Worm (Caenorhabditis elegans) whole organism, late embryonic: ENCODE measurements around the gene srh-112.

Experiments
- C38D4.7 ChIP-seq: fragments of 200-800 bp; sonication (Bioruptor generic); optimal IDR thresholded peaks from 2 replicates; lab custom pipeline; 2018; ENCODE audit warnings: mild to moderate bottlenecking, missing genetic modification characterization, moderate library complexity, missing compliant biosample characterization
- F13H6.1 ChIP-seq: sonication (generic microtip); optimal IDR thresholded peaks from 2 replicates; lab custom pipeline; 2016; ENCODE audit warnings: missing genetic modification characterization, missing compliant biosample characterization
- K09A11.1 ChIP-seq: sonication (generic microtip); optimal IDR thresholded peaks from 2 replicates; lab custom pipeline; 2017; ENCODE audit warnings: antibody characterized with exemption, mild to moderate bottlenecking, missing genetic modification characterization, missing compliant biosample characterization; ENCODE audit not compliant: insufficient read depth
- ahr-1 ChIP-seq: sonication (generic microtip); optimal IDR thresholded peaks from 2 replicates; lab custom pipeline; 2016; ENCODE audit warnings: missing genetic modification characterization, missing compliant biosample characterization
- ama-1 ChIP-seq: fragments of 150-350 bp; optimal IDR thresholded peaks from 2 replicates; lab custom pipeline; 2014
- ceh-14 ChIP-seq: sonication (generic microtip); optimal IDR thresholded peaks from 2 replicates; lab custom pipeline; 2016; ENCODE audit warnings: missing genotype, missing genetic modification characterization, missing compliant biosample characterization
- ceh-18 ChIP-seq: sonication (generic microtip); optimal IDR thresholded peaks from 2 replicates; lab custom pipeline; 2016; ENCODE audit warnings: missing genetic modification characterization, missing compliant biosample characterization
- ceh-19 ChIP-seq: fragments of 200-800 bp; sonication (Bioruptor generic); optimal IDR thresholded peaks from 2 replicates; lab custom pipeline; 2018; ENCODE audit warnings: mild to moderate bottlenecking, missing genetic modification characterization, missing compliant biosample characterization
- ceh-22 ChIP-seq: sonication (generic microtip); optimal IDR thresholded peaks from 2 replicates; lab custom pipeline; 2017; ENCODE audit warnings: missing biosample characterization, missing genetic modification characterization
- ceh-31 ChIP-seq: sonication (generic microtip); optimal IDR thresholded peaks from 2 replicates; lab custom pipeline; 2016; ENCODE audit warnings: missing genetic modification characterization, missing compliant biosample characterization
- ceh-34 ChIP-seq: sonication (generic microtip); optimal IDR thresholded peaks from 2 replicates; lab custom pipeline; 2016; ENCODE audit warnings: mild to moderate bottlenecking, missing genetic modification characterization, missing compliant biosample characterization
- ceh-45 ChIP-seq: fragments of 200-800 bp; sonication (Bioruptor generic); IDR thresholded peaks from 2 replicates; pipeline ENCODE4 v1.3.6; 2022; ENCODE audit warnings: missing genetic modification reagents, missing genetic modification characterization, missing compliant biosample characterization
- ceh-48 ChIP-seq: sonication (generic microtip); optimal IDR thresholded peaks from 2 replicates; lab custom pipeline; 2016; ENCODE audit warnings: missing genetic modification characterization, inconsistent platforms, missing compliant biosample characterization
- ceh-6 ChIP-seq: fragments of 200-800 bp; sonication (Bioruptor generic); optimal IDR thresholded peaks from 2 replicates; lab custom pipeline; 2018; ENCODE audit warnings: mild to moderate bottlenecking, missing genetic modification characterization, missing compliant biosample characterization
- ceh-9 ChIP-seq: sonication (generic microtip); optimal IDR thresholded peaks from 2 replicates; lab custom pipeline; 2016; ENCODE audit warnings: mild to moderate bottlenecking, missing genetic modification characterization, inconsistent platforms, missing compliant biosample characterization
- dve-1 ChIP-seq: sonication (generic microtip); optimal IDR thresholded peaks from 2 replicates; lab custom pipeline; 2017; ENCODE audit warnings: antibody characterized with exemption, mild to moderate bottlenecking, missing genetic modification characterization, missing compliant biosample characterization
- elt-4 ChIP-seq: sonication (generic microtip); optimal IDR thresholded peaks from 2 replicates; lab custom pipeline; 2016; ENCODE audit warnings: missing genetic modification characterization, missing compliant biosample characterization
- fax-1 ChIP-seq: sonication (generic microtip); optimal IDR thresholded peaks from 2 replicates; lab custom pipeline; 2016; ENCODE audit warnings: missing genotype, missing genetic modification characterization, missing compliant biosample characterization
- gmeb-2 ChIP-seq: sonication (generic microtip); optimal IDR thresholded peaks from 2 replicates; lab custom pipeline; 2016; ENCODE audit warnings: missing genetic modification characterization, inconsistent platforms, missing compliant biosample characterization
- hlh-13 ChIP-seq: fragments of 200-800 bp; sonication (Bioruptor generic); optimal IDR thresholded peaks from 2 replicates; lab custom pipeline; 2018; ENCODE audit warnings: mild to moderate bottlenecking, missing genetic modification characterization, missing compliant biosample characterization
- hlh-30 ChIP-seq: sonication (generic microtip); optimal IDR thresholded peaks from 2 replicates; lab custom pipeline; 2017; ENCODE audit warnings: antibody characterized with exemption, missing genetic modification characterization, missing compliant biosample characterization; ENCODE audit not compliant: insufficient read depth
- lim-6 ChIP-seq: sonication (generic microtip); optimal IDR thresholded peaks from 2 replicates; lab custom pipeline; 2016; ENCODE audit warnings: missing genetic modification characterization, missing compliant biosample characterization
- madf-2 ChIP-seq: sonication (generic microtip); optimal IDR thresholded peaks from 2 replicates; lab custom pipeline; 2017; ENCODE audit warnings: missing genetic modification characterization, missing compliant biosample characterization
- mec-3 ChIP-seq: sonication (generic microtip); optimal IDR thresholded peaks from 2 replicates; lab custom pipeline; 2016; ENCODE audit warnings: borderline replicate concordance, missing genetic modification characterization, missing compliant biosample characterization
- npax-4 ChIP-seq: sonication (generic microtip); optimal IDR thresholded peaks from 2 replicates; lab custom pipeline; 2016; ENCODE audit warnings: missing genetic modification characterization, missing compliant biosample characterization
- odd-2 ChIP-seq: sonication (generic microtip); optimal IDR thresholded peaks from 2 replicates; lab custom pipeline; 2017; ENCODE audit warnings: antibody characterized with exemption, mild to moderate bottlenecking, missing genetic modification characterization, missing compliant biosample characterization
- pat-9 ChIP-seq: fragments of 200-800 bp; sonication (Bioruptor generic); optimal IDR thresholded peaks from 2 replicates; lab custom pipeline; 2018; ENCODE audit warnings: mild to moderate bottlenecking, missing genetic modification characterization, moderate library complexity, missing compliant biosample characterization
- pha-2 ChIP-seq: sonication (generic microtip); optimal IDR thresholded peaks from 2 replicates; lab custom pipeline; 2017; ENCODE audit warnings: mild to moderate bottlenecking, missing genetic modification characterization, missing compliant biosample characterization
- pqm-1 ChIP-seq: sonication (generic microtip); optimal IDR thresholded peaks from 2 replicates; lab custom pipeline; 2016; ENCODE audit warnings: missing genetic modification characterization, missing compliant biosample characterization
- ref-2 ChIP-seq: sonication (generic microtip); optimal IDR thresholded peaks from 2 replicates; lab custom pipeline; 2016; ENCODE audit warnings: missing genetic modification characterization, missing compliant biosample characterization
- rnt-1 ChIP-seq: sonication (generic microtip); optimal IDR thresholded peaks from 2 replicates; lab custom pipeline; 2016; ENCODE audit warnings: missing genetic modification characterization, missing compliant biosample characterization
- sdc-2 ChIP-seq: sonication (generic microtip); optimal IDR thresholded peaks from 2 replicates; lab custom pipeline; 2016; ENCODE audit warnings: missing genotype, missing genetic modification characterization, missing compliant biosample characterization
- syd-9 ChIP-seq: sonication (generic microtip); optimal IDR thresholded peaks from 2 replicates; lab custom pipeline; 2016; ENCODE audit warnings: mild to moderate bottlenecking, missing genetic modification characterization, moderate library complexity, missing compliant biosample characterization
- tbx-7 ChIP-seq: sonication (generic microtip); optimal IDR thresholded peaks from 2 replicates; lab custom pipeline; 2016; ENCODE audit warnings: missing genotype, missing genetic modification characterization, missing compliant biosample characterization
- ttx-3 ChIP-seq: sonication (generic microtip); optimal IDR thresholded peaks from 2 replicates; lab custom pipeline; 2016; ENCODE audit warnings: missing genetic modification reagents, missing genetic modification characterization, missing compliant biosample characterization
- unc-42 ChIP-seq: sonication (generic microtip); optimal IDR thresholded peaks from 2 replicates; lab custom pipeline; 2016; ENCODE audit warnings: missing genotype, missing genetic modification characterization, missing compliant biosample characterization
- unc-55 ChIP-seq: sonication (generic microtip); optimal IDR thresholded peaks from 2 replicates; lab custom pipeline; 2017; ENCODE audit warnings: missing biosample characterization, missing genetic modification reagents, missing genetic modification characterization
- unc-86 ChIP-seq: sonication (generic microtip); optimal IDR thresholded peaks from 2 replicates; lab custom pipeline; 2016; ENCODE audit warnings: missing genetic modification characterization, missing compliant biosample characterization
- zip-5 ChIP-seq: sonication (generic microtip); optimal IDR thresholded peaks from 2 replicates; lab custom pipeline; 2016; ENCODE audit warnings: missing genetic modification characterization, missing compliant biosample characterization
- ztf-16 ChIP-seq: sonication (generic microtip); optimal IDR thresholded peaks from 2 replicates; lab custom pipeline; 2017; ENCODE audit warnings: missing genetic modification characterization, missing compliant biosample characterization

The srh-112 gene

DNA sequence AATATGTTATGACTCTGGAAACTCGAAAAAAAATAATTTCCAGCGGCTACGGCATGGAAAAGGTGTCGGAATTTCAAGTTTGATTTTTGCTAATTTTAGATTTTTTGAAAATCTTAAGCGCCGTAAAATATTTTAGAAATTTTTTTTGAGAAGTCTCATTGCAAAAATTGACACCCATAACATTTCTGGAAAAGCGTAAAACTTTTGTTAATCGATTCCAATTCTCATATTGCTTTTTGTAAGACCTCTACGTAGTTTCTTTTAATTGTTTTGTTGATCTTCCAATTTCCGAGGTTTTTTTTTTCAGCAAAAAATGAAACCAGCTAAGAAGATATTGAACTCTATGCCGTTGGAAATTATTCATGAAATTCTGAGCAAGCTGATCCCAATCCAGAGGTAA is 32.8 kb upstream of the srh-112 start, which contains the start of gene fbxa-85:
Gene fbxa-85, plus strand, starts transcription at position 301 of the 400 bp plus-strand sequence.
- TF ChIP-seq sdc-2 (tag; lab: Kevin White, UChicago) (no peak), ceh-9 (tag; lab: Kevin White, UChicago) (no peak), pha-2 (no peak), ceh-45 (GFP tag; lab: Robert Waterston, UW) (no peak), ceh-14 (tag; lab: Kevin White, UChicago) (no peak), unc-86 (tag; lab: Kevin White, UChicago) (no peak), tbx-7 (tag; lab: Kevin White, UChicago) (no peak), ceh-19 (GFP tag; lab: Kevin White, UChicago) (no peak), ceh-18 (tag; lab: Kevin White, UChicago) (no peak), K09A11.1 (no peak), dve-1 (tag; lab: Kevin White, UChicago) (no peak), rnt-1 (tag; lab: Kevin White, UChicago) (no peak), ztf-16 (tag; lab: Kevin White, UChicago) (no peak), ama-1 (no peak), hlh-13 (GFP tag; lab: Kevin White, UChicago) (no peak), gmeb-2 (no peak), madf-2 (tag; lab: Kevin White, UChicago) (no peak), unc-42 (no peak), lim-6 (no peak)

DNA sequence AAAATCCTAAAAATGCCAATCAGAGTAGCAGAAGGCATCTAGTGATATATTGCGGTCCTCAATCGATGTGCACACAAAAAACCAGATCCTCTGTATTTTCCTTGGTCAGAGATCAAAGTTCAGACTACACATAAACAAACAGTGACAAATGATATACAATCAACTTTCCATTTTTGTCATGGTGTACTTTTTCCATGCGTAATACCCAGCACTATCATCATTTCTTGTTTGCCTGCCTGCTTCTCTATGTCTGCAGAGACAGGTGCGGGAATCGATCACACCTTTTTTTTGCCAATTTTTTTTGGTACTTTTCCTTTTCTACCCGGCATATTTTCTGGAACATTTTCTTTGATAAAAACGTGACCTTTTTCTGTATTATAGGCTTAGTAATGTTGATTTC is 32.2 kb upstream of the srh-112 start:
- TF ChIP-seq ceh-45 (GFP tag; lab: Robert Waterston, UW) (no peak), npax-4 (tag; lab: Kevin White, UChicago) (no peak), F13H6.1 (tag; lab: Kevin White, UChicago) (no peak), ref-2 (tag; lab: Kevin White, UChicago) (no peak), hlh-13 (GFP tag; lab: Kevin White, UChicago) (no peak), unc-55 (GFP tag; lab: Kevin White, UChicago) (no peak), madf-2 (tag; lab: Kevin White, UChicago) (no peak), ttx-3 (tag; lab: Kevin White, UChicago) (no peak), ama-1 (no peak), gmeb-2 (no peak), pqm-1 (tag; lab: Kevin White, UChicago) (no peak), ceh-22 (tag; lab: Kevin White, UChicago) (no peak), ceh-34 (tag; lab: Kevin White, UChicago) (no peak), mec-3 (tag; lab: Kevin White, UChicago) (no peak)

DNA sequence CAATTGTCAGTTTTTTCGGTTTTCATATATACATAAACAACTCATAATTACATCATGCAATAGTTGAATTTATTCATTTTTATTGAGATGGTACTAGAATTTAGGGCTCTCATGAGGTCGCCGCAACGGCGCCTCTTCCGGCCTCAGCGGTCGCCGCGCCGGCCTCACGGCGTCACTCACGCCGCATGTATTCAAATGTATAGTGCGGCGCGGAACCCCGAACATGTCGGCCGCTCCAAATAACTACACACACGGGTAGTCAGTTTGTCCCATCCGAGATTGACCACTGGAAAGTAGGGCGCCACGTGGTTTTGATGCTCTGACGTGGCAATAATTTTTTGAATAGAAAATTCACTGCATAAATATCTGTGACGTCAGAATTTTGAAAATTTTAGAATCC is 31.6 kb upstream of the srh-112 start:
- TF ChIP-seq tbx-7 (tag; lab: Kevin White, UChicago) (no peak), ahr-1 (no peak), ztf-16 (tag; lab: Kevin White, UChicago) (no peak), syd-9 (tag; lab: Kevin White, UChicago) (no peak), hlh-30 (tag; lab: Kevin White, UChicago) (no peak), ceh-6 (GFP tag; lab: Kevin White, UChicago) (no peak), pat-9 (tag; lab: Kevin White, UChicago) (no peak), ceh-14 (tag; lab: Kevin White, UChicago) (no peak), ceh-31 (tag; lab: Kevin White, UChicago) (no peak), zip-5 (tag; lab: Kevin White, UChicago) (no peak), pha-2 (no peak), elt-4 (tag; lab: Kevin White, UChicago) (no peak), C38D4.7 (no peak), sdc-2 (tag; lab: Kevin White, UChicago) (no peak), fax-1 (tag; lab: Kevin White, UChicago) (no peak), odd-2 (tag; lab: Kevin White, UChicago) (no peak), ceh-48 (tag; lab: Kevin White, UChicago) (no peak), ref-2 (tag; lab: Kevin White, UChicago) (no peak), dve-1 (tag; lab: Kevin White, UChicago) (no peak)
